Worm (Caenorhabditis elegans) whole organism, midembryonic: ENCODE data around the gene dsl-7.

Experiments
- T22C8.4 ChIP-seq: fragments of 200-800 bp; sonication (Bioruptor generic); IDR thresholded peaks from 2 replicates; pipeline ENCODE4 v1.3.6; 2022; ENCODE audit warnings: missing genetic modification characterization, missing compliant biosample characterization
- cog-1 ChIP-seq: sonication (generic microtip); optimal IDR thresholded peaks from 2 replicates; lab custom pipeline; 2016; ENCODE audit warnings: missing genetic modification characterization, missing compliant biosample characterization
- flt-1 ChIP-seq: fragments of 200-800 bp; sonication (Bioruptor generic); IDR thresholded peaks from 2 replicates; pipeline ENCODE4 v1.3.6; 2022; ENCODE audit warnings: missing genetic modification characterization, missing compliant biosample characterization
- klf-2 ChIP-seq: fragments of 200-800 bp; sonication (Bioruptor generic); conservative IDR thresholded peaks from 2 replicates; pipeline ENCODE4 v1.3.6; 2022; ENCODE audit warnings: missing genetic modification reagents, missing genetic modification characterization, missing compliant biosample characterization
- med-1 ChIP-seq: sonication (generic microtip); optimal IDR thresholded peaks from 2 replicates; lab custom pipeline; 2017; ENCODE audit warnings: missing genetic modification characterization, mild to moderate bottlenecking, missing compliant biosample characterization, antibody characterized with exemption, missing genetic modification reagents; ENCODE audit not compliant: insufficient read depth
- ref-1 ChIP-seq: fragments of 200-800 bp; sonication (Bioruptor generic); conservative IDR thresholded peaks from 2 replicates; pipeline ENCODE4 v1.3.6; 2022; ENCODE audit warnings: missing genetic modification reagents, missing genetic modification characterization, missing compliant biosample characterization
- tab-1 ChIP-seq: fragments of 200-800 bp; sonication (Bioruptor generic); IDR thresholded peaks from 2 replicates; pipeline ENCODE4 v1.3.6; 2022; ENCODE audit warnings: missing genetic modification characterization, missing compliant biosample characterization
- ztf-23 ChIP-seq: fragments of 200-800 bp; sonication (Bioruptor generic); IDR thresholded peaks from 2 replicates; pipeline ENCODE4 v1.3.6; 2022; ENCODE audit warnings: missing genetic modification reagents, missing genetic modification characterization, missing compliant biosample characterization
- ztf-29 ChIP-seq: fragments of 200-800 bp; sonication (Bioruptor generic); IDR thresholded peaks from 2 replicates; pipeline ENCODE4 v1.3.6; 2022; ENCODE audit warnings: missing genetic modification reagents, missing genetic modification characterization, missing compliant biosample characterization

dsl-7 gene

DNA sequence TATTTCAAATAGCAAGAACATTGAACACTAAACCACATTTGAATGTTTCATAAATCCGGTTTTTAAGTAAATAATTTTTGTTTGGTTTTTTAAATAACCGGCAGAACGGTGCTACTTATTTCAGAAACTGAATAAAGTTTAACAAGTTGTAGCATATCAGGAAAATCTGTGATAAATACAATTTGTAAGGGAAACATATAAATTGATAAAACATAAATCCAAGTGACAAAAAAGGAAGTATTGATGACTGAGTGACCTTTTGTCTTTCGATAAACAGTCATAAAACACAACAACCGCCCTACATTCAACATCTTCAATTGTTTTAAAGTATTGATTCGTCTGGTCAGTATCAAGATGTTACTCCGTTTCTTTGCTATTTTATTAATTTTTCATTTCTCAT, 2.3 kb downstream of the dsl-7 start, which contains the start of gene far-5:
far-5 (plus strand) TSS at position 301 of the 400 bp plus-strand sequence.
- TF ChIP-seq flt-1 (GFP tag; lab: Robert Waterston, UW) (no peak), ztf-29 (GFP tag; lab: Robert Waterston, UW) (no peak), ztf-23 (GFP tag; lab: Robert Waterston, UW) (no peak), ref-1 (GFP tag; lab: Robert Waterston, UW) (no peak), tab-1 (no peak), cog-1 (tag; lab: Kevin White, UChicago) (no peak), T22C8.4 (GFP tag; lab: Robert Waterston, UW) (no peak), klf-2 (GFP tag; lab: Robert Waterston, UW) (no peak), med-1 (GFP tag; lab: Kevin White, UChicago) (no peak)

DNA sequence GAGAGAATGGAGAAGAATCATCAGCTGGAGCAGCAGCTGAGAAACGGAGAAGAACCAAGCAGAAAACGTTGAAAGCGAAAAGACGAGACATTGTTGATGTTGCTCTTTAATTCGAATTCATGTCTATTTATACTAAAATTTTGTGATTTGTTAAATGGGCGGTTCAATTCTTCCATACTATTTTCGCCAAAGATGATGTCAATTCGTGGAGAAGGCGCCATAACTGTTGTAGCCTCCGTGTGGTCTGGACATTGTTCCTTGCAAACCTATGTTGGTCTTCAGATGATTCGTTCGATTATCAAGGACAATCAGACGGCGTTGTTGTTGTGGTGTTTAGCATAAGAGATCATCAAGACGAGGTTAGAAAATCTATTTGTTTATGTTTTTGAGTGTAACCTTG, 4.5 kb downstream of the dsl-7 start, which contains the start of gene far-3:
far-3 (minus strand) TSS at position 101 of the 400 bp plus-strand sequence.
- TF ChIP-seq flt-1 (GFP tag; lab: Robert Waterston, UW) (no peak), klf-2 (GFP tag; lab: Robert Waterston, UW) (no peak)

DNA sequence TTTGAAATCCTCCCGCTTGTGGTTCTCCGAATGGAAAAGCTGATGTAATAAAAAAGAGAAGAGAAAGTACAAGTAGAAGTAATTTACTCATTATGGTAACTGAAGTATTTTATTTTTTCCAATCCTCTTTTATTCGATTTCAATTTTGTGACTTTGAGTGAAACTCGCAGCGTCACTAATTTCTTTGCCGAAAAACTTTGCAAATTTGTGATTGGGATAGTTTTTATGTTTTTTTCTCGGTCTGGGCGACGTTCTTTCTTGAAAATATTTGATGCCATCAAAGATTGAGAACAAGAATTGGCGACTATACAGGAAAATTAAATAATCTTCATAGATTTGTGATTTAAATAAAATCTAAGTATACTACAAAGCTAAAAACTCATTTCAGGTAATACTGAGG, 6.6 kb downstream of the dsl-7 start, which contains the start of gene far-4:
far-4 (minus strand) TSS at position 101 of the 400 bp plus-strand sequence.
- TF ChIP-seq klf-2 (GFP tag; lab: Robert Waterston, UW): no peak
- no peak for TF ChIP-seq tab-1
- no peak for TF ChIP-seq T22C8.4 (GFP tag; lab: Robert Waterston, UW)
- TF ChIP-seq ztf-29 (GFP tag; lab: Robert Waterston, UW): no peak
- TF ChIP-seq ref-1 (GFP tag; lab: Robert Waterston, UW): no peak
- no peak for TF ChIP-seq cog-1 (tag; lab: Kevin White, UChicago)
- no peak for TF ChIP-seq ztf-23 (GFP tag; lab: Robert Waterston, UW)
- TF ChIP-seq flt-1 (GFP tag; lab: Robert Waterston, UW): no peak
- TF ChIP-seq med-1 (GFP tag; lab: Kevin White, UChicago): no peak

DNA sequence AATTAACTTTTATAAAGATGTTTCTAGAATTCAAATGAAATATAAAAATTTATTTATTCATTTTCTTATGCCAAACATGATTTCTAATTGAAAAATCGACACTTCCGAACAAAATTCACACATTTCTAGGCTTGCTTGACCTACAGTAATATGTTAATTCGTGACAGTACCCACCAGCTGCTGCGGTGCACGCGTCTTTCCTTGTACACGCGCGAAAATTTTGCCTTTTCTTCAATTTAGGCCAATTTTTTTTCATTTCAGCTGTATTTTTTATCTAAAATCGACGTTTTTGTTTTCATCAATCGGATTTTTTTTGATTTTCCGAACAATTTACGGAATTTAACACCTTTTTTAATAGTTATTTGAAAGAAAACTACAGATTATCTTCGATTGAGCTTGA, 7.1 kb downstream of the dsl-7 start:
- no peak for TF ChIP-seq cog-1 (tag; lab: Kevin White, UChicago)
- TF ChIP-seq ztf-29 (GFP tag; lab: Robert Waterston, UW): no peak
- TF ChIP-seq med-1 (GFP tag; lab: Kevin White, UChicago): no peak
- no peak for TF ChIP-seq flt-1 (GFP tag; lab: Robert Waterston, UW)
- no peak for TF ChIP-seq T22C8.4 (GFP tag; lab: Robert Waterston, UW)
- no peak for TF ChIP-seq tab-1
- TF ChIP-seq klf-2 (GFP tag; lab: Robert Waterston, UW): no peak
- no peak for TF ChIP-seq ztf-23 (GFP tag; lab: Robert Waterston, UW)
- TF ChIP-seq ref-1 (GFP tag; lab: Robert Waterston, UW): no peak

DNA sequence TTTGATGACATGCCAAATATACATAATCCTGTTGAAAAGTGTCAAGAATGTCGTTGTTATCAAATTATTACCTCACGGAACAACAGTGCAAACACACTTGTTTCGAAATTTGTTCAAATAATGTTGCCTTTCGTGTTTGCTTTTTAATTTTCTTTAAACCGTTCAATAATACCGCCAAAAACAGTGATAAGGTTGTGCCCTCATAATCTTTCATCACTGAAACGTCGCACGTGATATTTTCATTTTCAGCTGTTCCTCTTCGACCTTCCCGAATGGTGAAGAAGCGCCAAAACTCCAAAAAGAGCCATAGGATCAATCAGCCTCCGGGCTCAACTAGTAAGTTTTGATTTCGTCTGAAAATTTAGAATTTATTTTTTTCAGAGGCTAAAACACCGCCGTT, 9.1 kb downstream of the dsl-7 start, which contains the start of gene inft-2:
inft-2 (plus strand) TSS at position 248 of the 400 bp plus-strand sequence.
- TF ChIP-seq ztf-23 (GFP tag; lab: Robert Waterston, UW) (no peak), flt-1 (GFP tag; lab: Robert Waterston, UW) (no peak), tab-1 (no peak), T22C8.4 (GFP tag; lab: Robert Waterston, UW) (no peak), ref-1 (GFP tag; lab: Robert Waterston, UW) (no peak), cog-1 (tag; lab: Kevin White, UChicago) (no peak), ztf-29 (GFP tag; lab: Robert Waterston, UW) (no peak), klf-2 (GFP tag; lab: Robert Waterston, UW) (no peak), med-1 (GFP tag; lab: Kevin White, UChicago) (no peak)

DNA sequence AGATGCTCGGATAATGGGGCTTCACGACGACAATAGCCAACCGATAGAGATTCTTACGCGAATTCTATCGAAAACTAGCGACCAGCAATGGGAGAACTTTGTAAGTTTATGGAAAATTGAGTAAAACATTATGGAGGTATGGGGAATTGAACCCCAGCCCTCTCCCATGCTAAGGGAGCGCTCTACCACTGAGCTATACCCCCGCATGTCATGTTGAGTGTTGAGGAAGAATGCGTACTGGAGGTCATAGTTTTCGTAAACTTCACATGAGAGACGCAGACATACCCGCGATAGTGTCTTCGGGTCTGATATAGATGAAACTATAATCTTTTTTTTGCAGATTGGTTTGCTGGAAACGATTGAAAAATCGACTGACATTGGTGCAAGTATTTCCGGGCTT, 10.4 kb downstream of the dsl-7 start:
- peak; percentile 79; the same call in 1 of the 2 replicates for TF ChIP-seq ref-1 (GFP tag; lab: Robert Waterston, UW)
- TF ChIP-seq tab-1: peak; percentile 93
- peak; percentile 94 for TF ChIP-seq flt-1 (GFP tag; lab: Robert Waterston, UW)
- TF ChIP-seq ztf-23 (GFP tag; lab: Robert Waterston, UW): peak; percentile 94
- TF ChIP-seq T22C8.4 (GFP tag; lab: Robert Waterston, UW): peak; percentile 80
- TF ChIP-seq med-1 (GFP tag; lab: Kevin White, UChicago): peak; percentile 30
- TF ChIP-seq cog-1 (tag; lab: Kevin White, UChicago): peak; percentile 52
- peak; percentile 79 for TF ChIP-seq ztf-29 (GFP tag; lab: Robert Waterston, UW)
- peak; percentile 87 for TF ChIP-seq klf-2 (GFP tag; lab: Robert Waterston, UW)

DNA sequence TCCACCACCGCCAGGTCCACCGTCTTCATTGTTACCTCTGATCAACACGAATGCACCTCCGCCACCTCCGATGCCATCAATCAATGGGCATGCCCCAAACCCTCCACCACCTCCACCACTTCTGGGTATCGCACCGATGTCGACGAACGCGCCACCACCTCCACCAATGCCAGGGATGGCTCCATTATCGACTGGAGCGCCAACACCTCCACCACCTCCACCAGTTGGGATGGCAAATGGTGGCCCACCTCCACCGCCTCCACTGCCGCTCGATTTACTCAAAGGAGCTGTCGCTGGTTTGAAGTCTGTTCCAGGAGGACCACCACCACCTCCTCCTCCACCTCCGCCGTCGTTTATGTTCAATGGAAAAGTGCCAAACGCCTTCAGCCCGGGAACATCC, 11.4 kb downstream of the dsl-7 start:
- TF ChIP-seq tab-1: 0 out of 2 replicates have a peak, but pooled peaks have one; percentile 25
- TF ChIP-seq klf-2 (GFP tag; lab: Robert Waterston, UW): no peak

DNA sequence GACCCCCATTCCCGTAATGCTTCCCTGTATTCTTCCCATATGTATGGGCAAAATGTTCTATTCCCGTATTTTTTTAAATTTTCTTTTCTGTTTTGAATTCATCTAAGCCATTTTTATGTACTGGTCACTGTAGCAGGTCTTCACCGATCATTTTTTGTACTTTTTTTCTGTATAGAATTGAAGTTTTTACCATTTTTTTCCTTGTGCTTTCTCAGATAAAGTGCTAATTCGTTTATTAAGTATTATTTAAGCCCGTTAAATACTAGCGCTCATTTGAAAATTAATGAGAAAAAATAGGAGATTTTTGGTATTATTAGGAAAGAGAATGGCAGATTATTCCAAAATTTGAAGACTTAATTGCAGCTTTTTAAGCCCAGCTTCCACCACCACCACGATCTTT, 13.8 kb downstream of the dsl-7 start:
- no peak for TF ChIP-seq cog-1 (tag; lab: Kevin White, UChicago)
- TF ChIP-seq flt-1 (GFP tag; lab: Robert Waterston, UW): no peak
- no peak for TF ChIP-seq tab-1
- no peak for TF ChIP-seq ztf-29 (GFP tag; lab: Robert Waterston, UW)
- TF ChIP-seq ztf-23 (GFP tag; lab: Robert Waterston, UW): no peak
- no peak for TF ChIP-seq med-1 (GFP tag; lab: Kevin White, UChicago)
- no peak for TF ChIP-seq T22C8.4 (GFP tag; lab: Robert Waterston, UW)
- no peak for TF ChIP-seq klf-2 (GFP tag; lab: Robert Waterston, UW)
- no peak for TF ChIP-seq ref-1 (GFP tag; lab: Robert Waterston, UW)

DNA sequence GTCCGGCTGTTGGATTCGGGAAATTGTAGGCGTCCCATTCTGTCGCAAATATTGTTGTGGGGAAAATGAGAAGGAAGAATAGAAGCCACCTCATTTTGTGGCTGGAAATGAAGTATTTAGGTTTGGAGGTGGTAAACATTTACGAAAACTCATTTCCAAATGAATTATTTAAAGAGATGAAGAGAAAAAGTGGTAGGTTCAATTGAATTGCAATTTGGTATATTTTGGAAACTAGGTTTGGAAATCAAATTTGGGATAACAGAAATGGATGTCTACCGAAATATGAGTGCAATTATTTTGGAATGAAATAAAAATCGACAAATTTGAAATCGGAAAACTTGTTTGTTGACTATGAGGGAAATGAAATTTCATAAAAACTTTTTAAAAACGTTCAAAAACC, 15.9 kb downstream of the dsl-7 start, which contains the start of gene F15B9.10:
F15B9.10 (minus strand) TSS at position 101 of the 400 bp plus-strand sequence.
- TF ChIP-seq ztf-29 (GFP tag; lab: Robert Waterston, UW) (no peak), tab-1 (no peak), ztf-23 (GFP tag; lab: Robert Waterston, UW) (no peak), ref-1 (GFP tag; lab: Robert Waterston, UW) (no peak)
